Fruit fly (Drosophila melanogaster) Kc167 (cell line): ENCODE results near the gene CG5177.

Experiments used
- Myc ChIP-seq: fragments of >200 bp; optimal IDR thresholded peaks from 2 replicates; lab custom pipeline; 2017; ENCODE audit warnings: missing external identifiers
- Sin3A ChIP-seq: fragments of >200 bp; optimal IDR thresholded peaks from 2 replicates; lab custom pipeline; 2018; ENCODE audit warnings: missing external identifiers
- h ChIP-seq: fragments of >200 bp; optimal IDR thresholded peaks from 3 replicates; lab custom pipeline; 2018; ENCODE audit warnings: missing external identifiers
- insv ChIP-seq: fragments of >200 bp; optimal IDR thresholded peaks from 3 replicates; lab custom pipeline; 2018; ENCODE audit warnings: missing external identifiers
- psq ChIP-seq: fragments of >200 bp; optimal IDR thresholded peaks from 2 replicates; lab custom pipeline; 2017; ENCODE audit warnings: missing external identifiers
- ttk ChIP-seq: sonication (Bioruptor generic); optimal IDR thresholded peaks from 2 replicates; lab custom pipeline; 2017; ENCODE audit warnings: missing external identifiers

Gene CG5177

dm6 chr2L:7398528-7398927 lies 6.5 kb upstream of the CG5177 start, which contains the start of gene CG5160:
CG5160 (minus strand) TSS chr2L:7398750.
- no peak for TF ChIP-seq Sin3A (lab: Kevin White, UChicago)
- TF ChIP-seq h (lab: Kevin White, UChicago): no peak
- no peak for TF ChIP-seq ttk (lab: Kevin White, UChicago)
- no peak for TF ChIP-seq psq (lab: Kevin White, UChicago)
- no peak for TF ChIP-seq Myc (lab: Kevin White, UChicago)
- no peak for TF ChIP-seq insv (lab: Kevin White, UChicago)

- TF ChIP-seq Sin3A (lab: Kevin White, UChicago): no peak
- TF ChIP-seq Myc (lab: Kevin White, UChicago): no peak
- TF ChIP-seq ttk (lab: Kevin White, UChicago): no peak
- no peak for TF ChIP-seq h (lab: Kevin White, UChicago)
- no peak for TF ChIP-seq insv (lab: Kevin White, UChicago)
- TF ChIP-seq psq (lab: Kevin White, UChicago): no peak
These were observed 4.0 kb upstream of the CG5177 start, which contains the start of gene CG5171 for dm6 chr2L:7401025-7401424. CG5171 (plus strand) TSS chr2L:7401335.

dm6 chr2L:7401627-7402026 lies 3.4 kb upstream of the CG5177 start:
- TF ChIP-seq Myc (lab: Kevin White, UChicago): no peak
- TF ChIP-seq ttk (lab: Kevin White, UChicago): no peak
- TF ChIP-seq Sin3A (lab: Kevin White, UChicago): no peak
- no peak for TF ChIP-seq insv (lab: Kevin White, UChicago)
- no peak for TF ChIP-seq h (lab: Kevin White, UChicago)
- TF ChIP-seq psq (lab: Kevin White, UChicago): no peak

dm6 chr2L:7407638-7408037 lies 2.6 kb downstream of the CG5177 start:
- TF ChIP-seq ttk (lab: Kevin White, UChicago) (no peak), h (lab: Kevin White, UChicago) (no peak), Sin3A (lab: Kevin White, UChicago) (no peak), insv (lab: Kevin White, UChicago) (no peak), Myc (lab: Kevin White, UChicago) (no peak), psq (lab: Kevin White, UChicago) (no peak)

- TF ChIP-seq ttk (lab: Kevin White, UChicago) (no peak), insv (lab: Kevin White, UChicago) (no peak), Myc (lab: Kevin White, UChicago) (no peak), h (lab: Kevin White, UChicago) (no peak)
These were observed 4.0 kb downstream of the CG5177 start for dm6 chr2L:7409007-7409406.

- no peak for TF ChIP-seq ttk (lab: Kevin White, UChicago)
- no peak for TF ChIP-seq psq (lab: Kevin White, UChicago)
- no peak for TF ChIP-seq Sin3A (lab: Kevin White, UChicago)
- TF ChIP-seq Myc (lab: Kevin White, UChicago): no peak
- no peak for TF ChIP-seq h (lab: Kevin White, UChicago)
- TF ChIP-seq insv (lab: Kevin White, UChicago): no peak
These were observed 4.6 kb downstream of the CG5177 start, which contains the start of gene CG5181 for dm6 chr2L:7409602-7410001. CG5181 (minus strand) TSS chr2L:7409809.

dm6 chr2L:7410609-7411008 lies 5.6 kb downstream of the CG5177 start, which contains the start of gene CG15818:
CG15818 (plus strand) TSS chr2L:7410909.
- no peak for TF ChIP-seq insv (lab: Kevin White, UChicago)
- TF ChIP-seq psq (lab: Kevin White, UChicago): no peak
- TF ChIP-seq Myc (lab: Kevin White, UChicago): no peak
- TF ChIP-seq Sin3A (lab: Kevin White, UChicago): no peak
- TF ChIP-seq h (lab: Kevin White, UChicago): no peak
- TF ChIP-seq ttk (lab: Kevin White, UChicago): no peak

- TF ChIP-seq Sin3A (lab: Kevin White, UChicago): no peak
- TF ChIP-seq Myc (lab: Kevin White, UChicago): no peak
- no peak for TF ChIP-seq insv (lab: Kevin White, UChicago)
- no peak for TF ChIP-seq ttk (lab: Kevin White, UChicago)
- no peak for TF ChIP-seq psq (lab: Kevin White, UChicago)
- no peak for TF ChIP-seq h (lab: Kevin White, UChicago)
These were observed 7.1 kb downstream of the CG5177 start, which contains the start of gene chm for dm6 chr2L:7411947-7412621. chm (plus strand) TSS chr2L:7412417.

- TF ChIP-seq Sin3A (lab: Kevin White, UChicago) (no peak), psq (lab: Kevin White, UChicago) (no peak), insv (lab: Kevin White, UChicago) (no peak), Myc (lab: Kevin White, UChicago) (no peak)
These were observed 13.3 kb downstream of the CG5177 start for dm6 chr2L:7418148-7418988.

dm6 chr2L:7419408-7420304 lies 14.6 kb downstream of the CG5177 start:
- TF ChIP-seq psq (lab: Kevin White, UChicago) (no peak), insv (lab: Kevin White, UChicago) (no peak), ttk (lab: Kevin White, UChicago) (no peak), Myc (lab: Kevin White, UChicago) (no peak), Sin3A (lab: Kevin White, UChicago) (no peak), h (lab: Kevin White, UChicago) (no peak)
